Fruit fly (Drosophila melanogaster): ENCODE measurements around the gene Spase22-23.

Gene Spase22-23

dm6 chr3R:24229870-24230422, at the start of gene Spase22-23:
Gene Spase22-23 (minus strand): TSS chr3R:24230035.
- TF ChIP-seq Crg-1 (GFP tag; optimal IDR thresholded peaks at IDR 0.05) = no peak
- TF ChIP-seq ovo (GFP tag; optimal IDR thresholded peaks at IDR 0.05) = no peak
- no peak for TF ChIP-seq toe (GFP tag; optimal IDR thresholded peaks at IDR 0.05)
- TF ChIP-seq Mnt (GFP tag; optimal IDR thresholded peaks at IDR 0.05) = no peak
- no peak for TF ChIP-seq CG14711 (tag; optimal IDR thresholded peaks at IDR 0.05)
- TF ChIP-seq CG5204 (GFP tag; optimal IDR thresholded peaks at IDR 0.05) = no peak
- TF ChIP-seq CG7101 (tag; optimal IDR thresholded peaks at IDR 0.05) = no peak
- TF ChIP-seq tj (GFP tag; optimal IDR thresholded peaks at IDR 0.05) = no peak
- TF ChIP-seq CG12768 (GFP tag; optimal IDR thresholded peaks at IDR 0.05) = no peak
- no peak for TF ChIP-seq pad (GFP tag; optimal IDR thresholded peaks at IDR 0.05)
- no peak for TF ChIP-seq CG1620 (GFP tag; optimal IDR thresholded peaks at IDR 0.05)
- no peak for TF ChIP-seq CG11617 (GFP tag; optimal IDR thresholded peaks at IDR 0.05)

dm6 chr3R:24279291-24279690, 49.5 kb upstream of the Spase22-23 start, which contains the start of gene shps:
Gene shps (plus strand): TSS chr3R:24279572.
- no peak for TF ChIP-seq tj (GFP tag; optimal IDR thresholded peaks at IDR 0.05)
- TF ChIP-seq Hr96 (GFP tag; optimal IDR thresholded peaks at IDR 0.05) = no peak
- no peak for TF ChIP-seq Mnt (GFP tag; optimal IDR thresholded peaks at IDR 0.05)
- TF ChIP-seq cnc (optimal IDR thresholded peaks at IDR 0.05) = no peak
- TF ChIP-seq CG5204 (GFP tag; optimal IDR thresholded peaks at IDR 0.05) = no peak
- no peak for TF ChIP-seq CG14711 (tag; optimal IDR thresholded peaks at IDR 0.05)
- TF ChIP-seq CG1620 (GFP tag; optimal IDR thresholded peaks at IDR 0.05) = no peak
- TF ChIP-seq kay (GFP tag; ENCODE audit: borderline replicate concordance) = no peak
- TF ChIP-seq Clk (GFP tag; optimal IDR thresholded peaks at IDR 0.05) = no peak
- TF ChIP-seq CG33017 (tag; optimal IDR thresholded peaks at IDR 0.05) = no peak
- TF ChIP-seq CG12768 (GFP tag; optimal IDR thresholded peaks at IDR 0.05) = no peak
- TF ChIP-seq CG7101 (tag; optimal IDR thresholded peaks at IDR 0.05) = no peak
- TF ChIP-seq CG11617 (GFP tag; optimal IDR thresholded peaks at IDR 0.05) = no peak
- TF ChIP-seq toe (GFP tag; optimal IDR thresholded peaks at IDR 0.05) = no peak
- TF ChIP-seq Crg-1 (GFP tag; optimal IDR thresholded peaks at IDR 0.05) = no peak
- no peak for TF ChIP-seq CG7045 (GFP tag; optimal IDR thresholded peaks at IDR 0.05)

dm6 chr3R:24278738-24279137, 48.9 kb upstream of the Spase22-23 start:
- TF ChIP-seq CG33017 (tag; optimal IDR thresholded peaks at IDR 0.05) (peak; percentile 60), cic (GFP tag; optimal IDR thresholded peaks at IDR 0.05) (peak; percentile 48), CG7101 (tag; optimal IDR thresholded peaks at IDR 0.05) (no peak), kay (GFP tag; ENCODE audit: borderline replicate concordance) (peak; percentile 71), toe (GFP tag; optimal IDR thresholded peaks at IDR 0.05) (no peak), CG7045 (GFP tag; optimal IDR thresholded peaks at IDR 0.05) (peak; percentile 33)

- TF ChIP-seq CG7045 (GFP tag; optimal IDR thresholded peaks at IDR 0.05) (peak; percentile 84), Hr96 (GFP tag; optimal IDR thresholded peaks at IDR 0.05) (peak; percentile 71), CG5204 (GFP tag; optimal IDR thresholded peaks at IDR 0.05) (peak; percentile 88), CG7101 (tag; optimal IDR thresholded peaks at IDR 0.05) (peak; percentile 80), CG12768 (GFP tag; optimal IDR thresholded peaks at IDR 0.05) (peak; percentile 91), CG11617 (GFP tag; optimal IDR thresholded peaks at IDR 0.05) (peak; percentile 95), toe (GFP tag; optimal IDR thresholded peaks at IDR 0.05) (peak; percentile 81), bab1 (GFP tag; optimal IDR thresholded peaks at IDR 0.05) (no peak), tj (GFP tag; optimal IDR thresholded peaks at IDR 0.05) (peak; percentile 65), kay (GFP tag; ENCODE audit: borderline replicate concordance) (peak; percentile 91), Crg-1 (GFP tag; optimal IDR thresholded peaks at IDR 0.05) (peak; percentile 63), ovo (GFP tag; optimal IDR thresholded peaks at IDR 0.05) (peak; percentile 43), cic (GFP tag; optimal IDR thresholded peaks at IDR 0.05) (peak; percentile 61), Clk (GFP tag; optimal IDR thresholded peaks at IDR 0.05) (peak; percentile 87), cnc (optimal IDR thresholded peaks at IDR 0.05) (no peak), pad (GFP tag; optimal IDR thresholded peaks at IDR 0.05) (peak; percentile 74), CG1620 (GFP tag; optimal IDR thresholded peaks at IDR 0.05) (peak; percentile 24), CG14711 (tag; optimal IDR thresholded peaks at IDR 0.05) (peak; percentile 62), Mnt (GFP tag; optimal IDR thresholded peaks at IDR 0.05) (peak; percentile 40), CG33017 (tag; optimal IDR thresholded peaks at IDR 0.05) (peak; percentile 90)
Measured at dm6 chr3R:24276104-24277008, 46.5 kb upstream of the Spase22-23 start, which contains the start of gene Orct. Gene Orct (plus strand): TSS chr3R:24276260.

- TF ChIP-seq CG33017 (tag; optimal IDR thresholded peaks at IDR 0.05) = no peak
- TF ChIP-seq cic (GFP tag; optimal IDR thresholded peaks at IDR 0.05) = no peak
- no peak for TF ChIP-seq Hr96 (GFP tag; optimal IDR thresholded peaks at IDR 0.05)
- no peak for TF ChIP-seq Crg-1 (GFP tag; optimal IDR thresholded peaks at IDR 0.05)
Measured at dm6 chr3R:24275463-24275862, 45.6 kb upstream of the Spase22-23 start.

- TF ChIP-seq Hr96 (GFP tag; optimal IDR thresholded peaks at IDR 0.05) (no peak), Mnt (GFP tag; optimal IDR thresholded peaks at IDR 0.05) (no peak), CG1620 (GFP tag; optimal IDR thresholded peaks at IDR 0.05) (no peak), CG12768 (GFP tag; optimal IDR thresholded peaks at IDR 0.05) (no peak), kay (GFP tag; ENCODE audit: borderline replicate concordance) (no peak), CG14711 (tag; optimal IDR thresholded peaks at IDR 0.05) (no peak), CG7045 (GFP tag; optimal IDR thresholded peaks at IDR 0.05) (no peak), pad (GFP tag; optimal IDR thresholded peaks at IDR 0.05) (no peak), toe (GFP tag; optimal IDR thresholded peaks at IDR 0.05) (no peak), cic (GFP tag; optimal IDR thresholded peaks at IDR 0.05) (no peak), CG5204 (GFP tag; optimal IDR thresholded peaks at IDR 0.05) (no peak), CG7101 (tag; optimal IDR thresholded peaks at IDR 0.05) (no peak), Crg-1 (GFP tag; optimal IDR thresholded peaks at IDR 0.05) (no peak), ovo (GFP tag; optimal IDR thresholded peaks at IDR 0.05) (no peak), Clk (GFP tag; optimal IDR thresholded peaks at IDR 0.05) (no peak), CG33017 (tag; optimal IDR thresholded peaks at IDR 0.05) (no peak), bab1 (GFP tag; optimal IDR thresholded peaks at IDR 0.05) (no peak)
Measured at dm6 chr3R:24274212-24274611, 44.4 kb upstream of the Spase22-23 start.
